Worm (Caenorhabditis elegans) whole organism, L2 larva: Measurements from ENCODE around the gene srh-100.

ENCODE experiments used
- aly-2 ChIP-seq: fragments of 150-350 bp; optimal IDR thresholded peaks from 2 replicates; lab custom pipeline; 2014; ENCODE audit warnings: missing biosample characterization, missing genetic modification characterization
- ama-1 ChIP-seq: fragments of 150-350 bp; optimal IDR thresholded peaks from 2 replicates; lab custom pipeline; 2018; ENCODE audit warnings: inconsistent platforms
- elt-3 ChIP-seq: sonication (generic microtip); optimal IDR thresholded peaks from 2 replicates; lab custom pipeline; 2017; ENCODE audit warnings: missing biosample characterization, missing genetic modification characterization
- nhr-237 ChIP-seq: fragments of 150-350 bp; optimal IDR thresholded peaks from 2 replicates; lab custom pipeline; 2014; ENCODE audit warnings: missing biosample characterization, missing genetic modification characterization
- unc-39 ChIP-seq: fragments of 150-350 bp; optimal IDR thresholded peaks from 2 replicates; lab custom pipeline; 2014; ENCODE audit warnings: missing biosample characterization, missing genetic modification characterization
- unc-62 ChIP-seq: fragments of 150-350 bp; optimal IDR thresholded peaks from 2 replicates; lab custom pipeline; 2014; ENCODE audit warnings: missing biosample characterization, missing genetic modification reagents, missing genetic modification characterization
- zag-1 ChIP-seq: fragments of 150-350 bp; optimal IDR thresholded peaks from 2 replicates; lab custom pipeline; 2014; ENCODE audit warnings: missing biosample characterization, missing genetic modification characterization
- ztf-4 ChIP-seq: fragments of 150-350 bp; optimal IDR thresholded peaks from 2 replicates; lab custom pipeline; 2014; ENCODE audit warnings: missing biosample characterization, missing genetic modification characterization

- TF ChIP-seq nhr-237: no peak
- no peak for TF ChIP-seq unc-62 (GFP tag; lab: Kevin White, UChicago)
- TF ChIP-seq zag-1: no peak
- no peak for TF ChIP-seq unc-39 (tag; lab: Kevin White, UChicago)
- TF ChIP-seq elt-3 (tag; lab: Kevin White, UChicago): no peak
- TF ChIP-seq ztf-4 (tag; lab: Kevin White, UChicago): no peak
- no peak for TF ChIP-seq ama-1
- TF ChIP-seq aly-2 (tag; lab: Kevin White, UChicago): no peak
Observed at ce11 chrII:3714595-3714994, at the start of gene srh-100.
